Worm (Caenorhabditis elegans) whole organism, L4 larva: ENCODE measurements around the gene B0554.2.

Source experiments
- D1046.2 ChIP-seq: fragments of 200-800 bp; sonication (Bioruptor generic); IDR thresholded peaks from 2 replicates; pipeline ENCODE4 v1.3.6; 2022; ENCODE audit warnings: missing genetic modification characterization, missing compliant biosample characterization
- F44E2.7 ChIP-seq: fragments of 200-800 bp; sonication (Bioruptor generic); IDR thresholded peaks from 2 replicates; pipeline ENCODE4 v2.1.2; 2022; ENCODE audit warnings: missing genetic modification characterization, missing compliant biosample characterization
- R02D3.7 ChIP-seq: fragments of 150-350 bp; sonication (generic microtip); optimal IDR thresholded peaks from 3 replicates; lab custom pipeline; 2014; ENCODE audit warnings: missing biosample characterization, missing genetic modification characterization
- T26A8.4 ChIP-seq: fragments of 200-800 bp; sonication (Bioruptor generic); IDR thresholded peaks from 2 replicates; pipeline ENCODE4 v1.3.6; 2022; ENCODE audit warnings: missing genetic modification characterization, missing compliant biosample characterization
- Y105C5A.15 ChIP-seq: fragments of 200-800 bp; sonication (Bioruptor generic); IDR thresholded peaks from 2 replicates; pipeline ENCODE4 v1.3.6; 2022; ENCODE audit warnings: missing genetic modification characterization, missing compliant biosample characterization
- attf-4 ChIP-seq: sonication (generic microtip); optimal IDR thresholded peaks from 3 replicates; lab custom pipeline; 2017; ENCODE audit warnings: missing biosample characterization, missing genetic modification characterization
- ceh-28 ChIP-seq: fragments of 150-350 bp; optimal IDR thresholded peaks from 2 replicates; lab custom pipeline; 2014; ENCODE audit warnings: missing biosample characterization, missing genetic modification reagents, missing genetic modification characterization
- ceh-32 ChIP-seq: sonication (generic microtip); optimal IDR thresholded peaks from 2 replicates; lab custom pipeline; 2016; ENCODE audit warnings: mild to moderate bottlenecking, missing genetic modification characterization, missing compliant biosample characterization; ENCODE audit not compliant: poor library complexity
- daf-16 ChIP-seq, 3 experiments: sonication (generic microtip); optimal IDR thresholded peaks; 2 replicates each; lab custom pipeline; 2016 to 2017; ENCODE audit warnings: missing genetic modification characterization in 3 of 3, missing genetic modification reagents in 3 of 3, mild to moderate bottlenecking in 2 of 3, missing compliant biosample characterization in 2 of 3, missing biosample characterization in 1 of 3, moderate library complexity in 1 of 3
- dmd-6 ChIP-seq: fragments of 200-800 bp; sonication (Bioruptor generic); IDR thresholded peaks from 2 replicates; pipeline ENCODE4 v1.3.6; 2022; ENCODE audit warnings: missing genetic modification reagents, missing genetic modification characterization, missing compliant biosample characterization
- dmd-8 ChIP-seq: fragments of 200-800 bp; sonication (Bioruptor generic); IDR thresholded peaks from 2 replicates; pipeline ENCODE4 v1.3.6; 2022; ENCODE audit warnings: missing genetic modification characterization, missing compliant biosample characterization
- dpl-1 ChIP-seq: fragments of 150-350 bp; optimal IDR thresholded peaks from 2 replicates; lab custom pipeline; 2014; ENCODE audit warnings: missing biosample characterization, missing genetic modification reagents, missing genetic modification characterization
- dve-1 ChIP-seq: sonication (generic microtip); optimal IDR thresholded peaks from 2 replicates; lab custom pipeline; 2017; ENCODE audit warnings: antibody characterized with exemption, mild to moderate bottlenecking, missing genetic modification characterization, missing compliant biosample characterization; ENCODE audit not compliant: insufficient read depth
- egl-27 ChIP-seq: sonication (generic microtip); optimal IDR thresholded peaks from 3 replicates; lab custom pipeline; 2017; ENCODE audit warnings: missing biosample characterization, missing genetic modification reagents, missing genetic modification characterization
- hif-1 ChIP-seq, 2 experiments: sonication (generic microtip); optimal IDR thresholded peaks; 2 replicates each; lab custom pipeline; 2016 to 2017; ENCODE audit warnings: missing compliant biosample characterization in 2 of 2, missing genetic modification characterization in 2 of 2, missing genetic modification reagents in 2 of 2, missing genotype in 2 of 2, mild to moderate bottlenecking in 1 of 2
- hlh-30 ChIP-seq: sonication (generic microtip); optimal IDR thresholded peaks from 2 replicates; lab custom pipeline; 2017; ENCODE audit warnings: antibody characterized with exemption, mild to moderate bottlenecking, missing genetic modification characterization, missing compliant biosample characterization; ENCODE audit not compliant: insufficient read depth
- lin-1 ChIP-seq: fragments of 200-800 bp; sonication (Bioruptor generic); IDR thresholded peaks from 2 replicates; pipeline ENCODE4 v1.3.6; 2022; ENCODE audit warnings: missing genetic modification reagents, missing genetic modification characterization, missing compliant biosample characterization
- lin-13 ChIP-seq: fragments of 150-350 bp; optimal IDR thresholded peaks from 2 replicates; lab custom pipeline; 2014; ENCODE audit warnings: missing biosample characterization, missing genetic modification reagents, missing genetic modification characterization
- lir-3 ChIP-seq: sonication (generic microtip); optimal IDR thresholded peaks from 2 replicates; lab custom pipeline; 2016; ENCODE audit warnings: mild to moderate bottlenecking, missing genetic modification characterization, missing compliant biosample characterization
- lsy-2 ChIP-seq, 2 experiments: fragments of 150-350 bp in 1 of 2; sonication (generic microtip) in 1 of 2; optimal IDR thresholded peaks; 2 replicates each; lab custom pipeline; 2014 to 2017; ENCODE audit warnings: missing biosample characterization in 2 of 2, missing genetic modification characterization in 2 of 2
- mep-1 ChIP-seq: fragments of 150-350 bp; sonication (generic microtip); optimal IDR thresholded peaks from 3 replicates; lab custom pipeline; 2014; ENCODE audit warnings: missing biosample characterization, missing genetic modification characterization
- mxl-2 ChIP-seq: fragments of 200-800 bp; sonication (Bioruptor generic); conservative IDR thresholded peaks from 2 replicates; pipeline ENCODE4 v1.3.6; 2022; ENCODE audit warnings: missing genetic modification reagents, missing genetic modification characterization, missing compliant biosample characterization
- nhr-25 ChIP-seq: sonication (generic microtip); optimal IDR thresholded peaks from 2 replicates; lab custom pipeline; 2017; ENCODE audit warnings: missing genetic modification characterization, mild to moderate bottlenecking, missing compliant biosample characterization, antibody characterized with exemption, moderate library complexity, borderline replicate concordance; ENCODE audit not compliant: insufficient read depth
- nhr-41 ChIP-seq: fragments of 200-800 bp; sonication (Bioruptor generic); IDR thresholded peaks from 2 replicates; pipeline ENCODE4 v1.3.6; 2022; ENCODE audit warnings: missing genetic modification reagents, missing genetic modification characterization, missing compliant biosample characterization
- nhr-42 ChIP-seq: fragments of 200-800 bp; sonication (Bioruptor generic); IDR thresholded peaks from 2 replicates; pipeline ENCODE4 v1.3.6; 2022; ENCODE audit warnings: missing genetic modification characterization, missing compliant biosample characterization
- nhr-6 ChIP-seq: fragments of 150-350 bp; optimal IDR thresholded peaks from 2 replicates; lab custom pipeline; 2014; ENCODE audit warnings: missing biosample characterization, missing genetic modification characterization
- nhr-76 ChIP-seq: fragments of 150-350 bp; optimal IDR thresholded peaks from 2 replicates; lab custom pipeline; 2014; ENCODE audit warnings: missing biosample characterization, missing genetic modification characterization
- pqm-1 ChIP-seq: sonication (generic microtip); optimal IDR thresholded peaks from 2 replicates; lab custom pipeline; 2017; ENCODE audit warnings: missing biosample characterization, missing genetic modification characterization
- spr-3 ChIP-seq: fragments of 200-800 bp; sonication (Bioruptor generic); optimal IDR thresholded peaks from 2 replicates; lab custom pipeline; 2018; ENCODE audit warnings: mild to moderate bottlenecking, missing genetic modification characterization, missing compliant biosample characterization
- unc-62 ChIP-seq, 3 experiments: fragments of 150-350 bp in 1 of 3; sonication (generic microtip); optimal IDR thresholded peaks in 2 of 3; peaks in 1 of 3; 1 replicate in 1 of 3; 2 replicates in 2 of 3; lab custom pipeline; 2014 to 2017; ENCODE audit warnings: missing biosample characterization in 3 of 3, missing genetic modification characterization in 3 of 3, missing genetic modification reagents in 3 of 3, missing genotype in 1 of 3
- zag-1 ChIP-seq: fragments of 150-350 bp; optimal IDR thresholded peaks from 2 replicates; lab custom pipeline; 2014; ENCODE audit warnings: missing biosample characterization, missing genetic modification characterization

Gene B0554.2

ce11 chrV:417656-418353, 16.2 kb upstream of the B0554.2 start, which contains the start of gene irg-8 (continued):
- TF ChIP-seq spr-3 (GFP tag; lab: Kevin White, UChicago) = no peak
- TF ChIP-seq dmd-6 = peak; percentile 90
- no peak for TF ChIP-seq R02D3.7 (tag; lab: Kevin White, UChicago)
- TF ChIP-seq mxl-2 (GFP tag; lab: Robert Waterston, UW) = 0 out of 2 replicates have a peak, but pooled peaks have one; percentile 51
- TF ChIP-seq D1046.2 (GFP tag; lab: Robert Waterston, UW) = no peak
- TF ChIP-seq F44E2.7 (GFP tag; lab: Robert Waterston, UW) = no peak
- TF ChIP-seq, all 104 proteins: peak for 8

ce11 chrV:418432-418831, 15.6 kb upstream of the B0554.2 start, which contains the start of gene Y39D8A.1:
Y39D8A.1 (plus strand) TSS chrV:418732.
- TF ChIP-seq lin-13 (GFP tag; lab: Kevin White, UChicago) (no peak), egl-27 (tag; lab: Kevin White, UChicago) (no peak), daf-16 (GFP tag; optimal IDR thresholded peaks at IDR 0.05; lab: Kevin White, UChicago) (no peak), daf-16 (tag; optimal IDR thresholded peaks at IDR 0.05; lab: Kevin White, UChicago) (peak; percentile 30)

ce11 chrV:422133-422532, 11.9 kb upstream of the B0554.2 start, which contains the start of gene dod-20:
dod-20 (plus strand) TSS chrV:422433.
- TF ChIP-seq pqm-1 (tag; lab: Kevin White, UChicago) (peak; percentile 20), lin-1 (GFP tag; lab: Robert Waterston, UW) (no peak)

ce11 chrV:424140-424539, 9.9 kb upstream of the B0554.2 start, which contains the start of gene B0554.5:
B0554.5 (plus strand) TSS chrV:424440.
- no peak for TF ChIP-seq mep-1 (tag; lab: Kevin White, UChicago)
- no peak for TF ChIP-seq dpl-1 (GFP tag; lab: Kevin White, UChicago)
- no peak for TF ChIP-seq lir-3
- no peak for TF ChIP-seq dmd-8 (GFP tag; lab: Robert Waterston, UW)
- no peak for TF ChIP-seq nhr-25 (tag; lab: Kevin White, UChicago)
- TF ChIP-seq T26A8.4 (GFP tag; lab: Robert Waterston, UW) = no peak
- TF ChIP-seq D1046.2 (GFP tag; lab: Robert Waterston, UW) = no peak
- no peak for TF ChIP-seq Y105C5A.15 (GFP tag; lab: Robert Waterston, UW)
- TF ChIP-seq hif-1 (tag; optimal IDR thresholded peaks at IDR 0.05; lab: Kevin White, UChicago) = no peak
- no peak for TF ChIP-seq attf-4 (tag; lab: Kevin White, UChicago)
- TF ChIP-seq nhr-42 = no peak
- no peak for TF ChIP-seq dve-1 (tag; lab: Kevin White, UChicago)
- TF ChIP-seq hlh-30 (tag; lab: Kevin White, UChicago) = no peak
- TF ChIP-seq ceh-28 (tag; lab: Kevin White, UChicago) = no peak
- TF ChIP-seq dmd-6 = no peak
- no peak for TF ChIP-seq nhr-76 (tag; lab: Kevin White, UChicago)
- no peak for TF ChIP-seq zag-1 (tag; lab: Kevin White, UChicago)

- TF ChIP-seq unc-62 (GFP tag; optimal IDR thresholded peaks at IDR 0.05 in 1 of 2; lab: Kevin White, UChicago) (peak in 1 of 2 experiments; percentile 75), unc-62 (tag; optimal IDR thresholded peaks at IDR 0.05; lab: Kevin White, UChicago) (no peak), mep-1 (tag; lab: Kevin White, UChicago) (no peak)
Observed at ce11 chrV:428844-429243, 5.2 kb upstream of the B0554.2 start, which contains the start of gene B0554.4. B0554.4 (plus strand) TSS chrV:429144.

ce11 chrV:432991-433390, 1.0 kb upstream of the B0554.2 start:
- TF ChIP-seq ceh-32 (tag; lab: Kevin White, UChicago) (no peak), nhr-6 (tag; lab: Kevin White, UChicago) (no peak), lsy-2 (tag; optimal IDR thresholded peaks at IDR 0.05; lab: Kevin White, UChicago) (no peak), nhr-41 (GFP tag; lab: Robert Waterston, UW) (no peak), unc-62 (GFP tag; optimal IDR thresholded peaks at IDR 0.05 in 1 of 2; lab: Kevin White, UChicago) (peak in 1 of 2 experiments; percentile 94), unc-62 (tag; optimal IDR thresholded peaks at IDR 0.05; lab: Kevin White, UChicago) (no peak), zag-1 (tag; lab: Kevin White, UChicago) (no peak)
